Worm (Caenorhabditis elegans) whole organism, young adult: ENCODE data around the gene nep-17.

ENCODE experiments used
- B0019.2 ChIP-seq: fragments of 200-800 bp; sonication (Bioruptor generic); conservative IDR thresholded peaks from 2 replicates; pipeline ENCODE4 v1.3.6; 2022; ENCODE audit warnings: missing genetic modification reagents, missing genetic modification characterization, missing compliant biosample characterization
- B0035.1 ChIP-seq: sonication (generic microtip); optimal IDR thresholded peaks from 2 replicates; lab custom pipeline; 2016; ENCODE audit warnings: missing genetic modification characterization, mild to moderate bottlenecking, missing compliant biosample characterization, missing genotype, missing genetic modification reagents
- C17E4.6 ChIP-seq: fragments of 200-800 bp; sonication (Bioruptor generic); IDR thresholded peaks from 2 replicates; pipeline ENCODE4 v1.3.6; 2022; ENCODE audit warnings: missing genetic modification reagents, missing genetic modification characterization, missing compliant biosample characterization
- F37B4.10 ChIP-seq: fragments of 200-800 bp; sonication (Bioruptor generic); IDR thresholded peaks from 2 replicates; pipeline ENCODE4 v1.3.6; 2022; ENCODE audit warnings: missing genetic modification characterization, missing compliant biosample characterization
- F57A8.1 ChIP-seq: fragments of 200-800 bp; sonication (Bioruptor generic); optimal IDR thresholded peaks from 2 replicates; lab custom pipeline; 2018; ENCODE audit warnings: mild to moderate bottlenecking, missing genetic modification characterization, moderate library complexity, missing compliant biosample characterization
- T26A5.8 ChIP-seq: sonication (generic microtip); optimal IDR thresholded peaks from 2 replicates; lab custom pipeline; 2016; ENCODE audit warnings: missing genetic modification characterization, missing compliant biosample characterization
- Y53G8AR.9 ChIP-seq: fragments of 200-800 bp; sonication (Bioruptor generic); conservative IDR thresholded peaks from 2 replicates; pipeline ENCODE4 v1.3.6; 2022; ENCODE audit warnings: missing genetic modification reagents, missing genetic modification characterization, missing compliant biosample characterization
- Y95B8A.8 ChIP-seq: fragments of 200-800 bp; sonication (Bioruptor generic); IDR thresholded peaks from 2 replicates; pipeline ENCODE4 v1.3.6; 2022; ENCODE audit warnings: missing genetic modification reagents, missing genetic modification characterization, missing compliant biosample characterization
- ama-1 ChIP-seq, 3 experiments: fragments of 150-350 bp in 1 of 3; sonication (generic microtip) in 2 of 3; optimal IDR thresholded peaks; 2 replicates each; lab custom pipeline; 2014 to 2018; ENCODE audit warnings: missing biosample characterization in 2 of 3, missing genetic modification characterization in 2 of 3, missing genetic modification reagents in 2 of 3
- athp-1 ChIP-seq: sonication (generic microtip); optimal IDR thresholded peaks from 2 replicates; lab custom pipeline; 2017; ENCODE audit warnings: mild to moderate bottlenecking, missing genetic modification characterization, missing compliant biosample characterization
- attf-6 ChIP-seq: fragments of 200-800 bp; sonication (Bioruptor generic); IDR thresholded peaks from 2 replicates; pipeline ENCODE4 v1.3.6; 2022; ENCODE audit warnings: missing genetic modification reagents, missing genetic modification characterization, missing compliant biosample characterization
- bed-1 ChIP-seq: fragments of 200-800 bp; sonication (Bioruptor generic); IDR thresholded peaks from 2 replicates; pipeline ENCODE4 v1.3.6; 2022; ENCODE audit warnings: missing genetic modification reagents, missing genetic modification characterization, missing compliant biosample characterization
- chd-7 ChIP-seq: sonication (generic microtip); optimal IDR thresholded peaks from 2 replicates; lab custom pipeline; 2016; ENCODE audit warnings: mild to moderate bottlenecking, missing genetic modification characterization, moderate library complexity, missing compliant biosample characterization
- dpff-1 ChIP-seq: sonication (generic microtip); optimal IDR thresholded peaks from 2 replicates; lab custom pipeline; 2017; ENCODE audit warnings: mild to moderate bottlenecking, missing genetic modification characterization, missing compliant biosample characterization
- dpl-1 ChIP-seq: fragments of 150-350 bp; optimal IDR thresholded peaks from 2 replicates; lab custom pipeline; 2014; ENCODE audit warnings: missing biosample characterization, missing genetic modification reagents, missing genetic modification characterization
- egrh-3 ChIP-seq: fragments of 200-800 bp; sonication (Bioruptor generic); IDR thresholded peaks from 2 replicates; pipeline ENCODE4 v1.3.6; 2022; ENCODE audit warnings: missing genetic modification reagents, missing genetic modification characterization, missing compliant biosample characterization
- fkh-3 ChIP-seq: sonication (generic microtip); optimal IDR thresholded peaks from 2 replicates; lab custom pipeline; 2016; ENCODE audit warnings: mild to moderate bottlenecking, missing genetic modification characterization, missing compliant biosample characterization
- hmg-1.2 ChIP-seq: fragments of 200-800 bp; sonication (Bioruptor generic); IDR thresholded peaks from 2 replicates; pipeline ENCODE4 v1.3.6; 2022; ENCODE audit warnings: missing genetic modification reagents, missing genetic modification characterization, missing compliant biosample characterization
- lin-26 ChIP-seq: fragments of 200-800 bp; sonication (Bioruptor generic); IDR thresholded peaks from 2 replicates; pipeline ENCODE4 v1.3.6; 2022; ENCODE audit warnings: missing genetic modification reagents, missing genetic modification characterization, missing compliant biosample characterization
- madf-6 ChIP-seq: fragments of 200-800 bp; sonication (Bioruptor generic); IDR thresholded peaks from 2 replicates; pipeline ENCODE4 v1.3.6; 2022; ENCODE audit warnings: missing genetic modification reagents, missing genetic modification characterization, missing compliant biosample characterization
- mes-4 ChIP-seq: sonication (generic microtip); optimal IDR thresholded peaks from 2 replicates; lab custom pipeline; 2016; ENCODE audit warnings: missing genotype, missing genetic modification characterization, missing compliant biosample characterization
- mxl-1 ChIP-seq: sonication (generic microtip); optimal IDR thresholded peaks from 2 replicates; lab custom pipeline; 2016; ENCODE audit warnings: missing genetic modification characterization, missing compliant biosample characterization
- nfya-2 ChIP-seq: fragments of 200-800 bp; sonication (Bioruptor generic); IDR thresholded peaks from 2 replicates; pipeline ENCODE4 v1.3.6; 2022; ENCODE audit warnings: missing genetic modification reagents, missing genetic modification characterization, missing compliant biosample characterization
- nhr-179 ChIP-seq: sonication (generic microtip); optimal IDR thresholded peaks from 2 replicates; lab custom pipeline; 2016; ENCODE audit warnings: mild to moderate bottlenecking, missing genetic modification characterization, missing compliant biosample characterization
- nhr-27 ChIP-seq: fragments of 200-800 bp; sonication (Bioruptor generic); optimal IDR thresholded peaks from 2 replicates; lab custom pipeline; 2018; ENCODE audit warnings: mild to moderate bottlenecking, missing genetic modification characterization, moderate library complexity, missing compliant biosample characterization
- unc-130 ChIP-seq: sonication (generic microtip); optimal IDR thresholded peaks from 2 replicates; lab custom pipeline; 2016; ENCODE audit warnings: missing genetic modification reagents, missing genetic modification characterization, missing compliant biosample characterization
- zfh-2 ChIP-seq: fragments of 200-800 bp; sonication (Bioruptor generic); conservative IDR thresholded peaks from 2 replicates; pipeline ENCODE4 v1.3.6; 2022; ENCODE audit warnings: missing genetic modification reagents, missing genetic modification characterization, missing compliant biosample characterization
- ztf-6 ChIP-seq: fragments of 200-800 bp; sonication (Bioruptor generic); IDR thresholded peaks from 2 replicates; pipeline ENCODE4 v1.3.6; 2022; ENCODE audit warnings: missing genetic modification reagents, missing genetic modification characterization, missing compliant biosample characterization

nep-17 gene

DNA sequence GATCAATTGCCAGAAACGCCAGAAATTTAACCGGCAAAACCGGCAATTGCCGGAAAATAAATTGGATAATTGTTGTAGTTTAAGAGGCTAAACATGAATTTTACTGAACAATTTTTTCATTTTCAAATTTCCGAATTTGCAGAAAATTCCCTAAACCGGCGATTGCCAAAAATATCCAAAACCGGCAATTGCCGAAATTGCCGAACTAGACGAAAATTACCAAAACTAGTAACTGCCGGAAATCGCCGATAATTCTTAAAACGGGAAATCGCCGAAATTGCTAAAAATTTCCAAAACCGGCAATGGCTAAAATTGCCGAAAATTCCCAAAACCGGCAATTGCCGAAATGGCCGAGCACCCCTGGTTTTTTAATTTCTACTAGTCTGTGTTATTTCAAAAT, 28.2 kb upstream of the nep-17 start:
- no peak for TF ChIP-seq Y53G8AR.9
- no peak for TF ChIP-seq F37B4.10
- no peak for TF ChIP-seq chd-7 (tag; lab: Kevin White, UChicago)
- no peak for TF ChIP-seq athp-1 (tag; lab: Kevin White, UChicago)
- TF ChIP-seq madf-6 (GFP tag; lab: Robert Waterston, UW), result no peak
- no peak for TF ChIP-seq bed-1 (GFP tag; lab: Robert Waterston, UW)
- no peak for TF ChIP-seq C17E4.6
- TF ChIP-seq unc-130 (GFP tag; lab: Kevin White, UChicago), result no peak
- no peak for TF ChIP-seq fkh-3 (tag; lab: Kevin White, UChicago)
- no peak for TF ChIP-seq ama-1 (optimal IDR thresholded peaks at IDR 0.05; lab: Kevin White, UChicago)
- TF ChIP-seq ama-1 (GFP tag; optimal IDR thresholded peaks at IDR 0.05; lab: Kevin White, UChicago), result no peak
- no peak for TF ChIP-seq nhr-27
- TF ChIP-seq, all 124 proteins: peak for 0

ce11 chrII:13481781-13482455, 25.7 kb upstream of the nep-17 start, which contains the start of gene E01G4.6:
Gene E01G4.6 (plus strand): TSS chrII:13482405.
- TF ChIP-seq F57A8.1 (no peak), lin-26 (no peak)
- TF ChIP-seq, all 124 proteins: peak for 0

ce11 chrII:13484108-13484507, 23.5 kb upstream of the nep-17 start:
- TF ChIP-seq nfya-2 (GFP tag; lab: Robert Waterston, UW), result 0 out of 2 replicates have a peak, but pooled peaks have one; percentile 11
- no peak for TF ChIP-seq ztf-6
- no peak for TF ChIP-seq T26A5.8 (tag; lab: Kevin White, UChicago)
- no peak for TF ChIP-seq nhr-179 (tag; lab: Kevin White, UChicago)
- peak; percentile 62 for TF ChIP-seq zfh-2 (GFP tag; lab: Robert Waterston, UW)
- no peak for TF ChIP-seq mes-4 (tag; lab: Kevin White, UChicago)
- TF ChIP-seq B0019.2 (GFP tag; lab: Robert Waterston, UW), result no peak
- no peak for TF ChIP-seq egrh-3 (GFP tag; lab: Robert Waterston, UW)
- no peak for TF ChIP-seq athp-1 (tag; lab: Kevin White, UChicago)
- no peak for TF ChIP-seq dpff-1 (tag; lab: Kevin White, UChicago)
- no peak for TF ChIP-seq dpl-1 (GFP tag; lab: Kevin White, UChicago)
- no peak for TF ChIP-seq mxl-1 (tag; lab: Kevin White, UChicago)
- TF ChIP-seq, all 124 proteins: peak for 2

DNA sequence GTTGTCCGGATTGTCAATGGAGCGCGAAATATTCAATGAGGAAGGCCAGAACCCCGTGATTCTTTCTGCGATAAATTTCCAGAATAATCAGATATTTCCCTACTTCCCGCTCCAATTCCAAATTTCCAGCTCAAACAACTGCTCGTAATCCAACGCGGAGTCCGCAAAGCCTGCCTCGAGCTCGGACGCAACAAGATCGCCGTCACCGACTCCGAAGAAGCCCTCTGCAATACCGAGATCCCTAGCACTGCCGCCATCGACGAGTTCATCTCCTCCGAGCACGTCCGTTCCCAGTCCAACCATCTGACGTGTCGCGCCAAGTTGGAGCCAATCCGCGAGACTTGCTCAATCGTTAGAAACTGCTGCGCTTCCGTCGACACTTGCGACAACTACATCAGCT, 22.5 kb upstream of the nep-17 start:
- peak; percentile 66 for TF ChIP-seq zfh-2 (GFP tag; lab: Robert Waterston, UW)
- no peak for TF ChIP-seq hmg-1.2 (GFP tag; lab: Robert Waterston, UW)

- TF ChIP-seq Y95B8A.8 (GFP tag; lab: Robert Waterston, UW) (0 out of 2 replicates have a peak, but pooled peaks have one; percentile 27), zfh-2 (GFP tag; lab: Robert Waterston, UW) (peak; percentile 60; the same call in 1 of the 2 replicates), B0035.1 (tag; lab: Kevin White, UChicago) (no peak), egrh-3 (GFP tag; lab: Robert Waterston, UW) (peak; percentile 11; the same call in 1 of the 2 replicates), bed-1 (GFP tag; lab: Robert Waterston, UW) (0 out of 2 replicates have a peak, but pooled peaks have one; percentile 29)
Observed at ce11 chrII:13487563-13487962, 20.1 kb upstream of the nep-17 start.

DNA sequence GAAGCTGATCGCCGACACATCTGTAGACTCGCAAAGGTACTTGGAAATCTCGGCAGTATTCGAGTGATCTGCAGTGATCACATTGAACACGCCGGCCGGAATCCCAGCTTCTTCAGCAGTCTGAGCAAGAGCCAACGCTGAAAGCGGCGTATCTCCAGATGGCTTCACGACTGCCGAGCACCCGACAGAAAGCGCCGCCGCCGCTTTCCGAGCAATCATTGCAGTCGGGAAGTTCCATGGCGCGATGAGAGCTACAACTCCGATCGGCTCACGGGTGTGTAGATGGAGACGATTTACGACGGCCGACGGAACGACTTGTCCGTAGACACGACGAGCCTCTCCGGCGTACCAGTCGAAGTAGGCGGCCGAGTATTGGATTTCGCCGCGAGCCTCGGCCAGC, 17.7 kb upstream of the nep-17 start:
- no peak for TF ChIP-seq egrh-3 (GFP tag; lab: Robert Waterston, UW)
- TF ChIP-seq attf-6 (GFP tag; lab: Robert Waterston, UW), result no peak
- TF ChIP-seq zfh-2 (GFP tag; lab: Robert Waterston, UW), result peak; percentile 82
- 0 out of 2 replicates have a peak, but pooled peaks have one; percentile 58 for TF ChIP-seq lin-26
- TF ChIP-seq, all 124 proteins: peak for 2
